Worm (Caenorhabditis elegans) whole organism, L2 larva: ENCODE measurements around the gene T27A10.2.

ENCODE experiments used
- C34F6.9 ChIP-seq: fragments of 150-350 bp; optimal IDR thresholded peaks from 2 replicates; lab custom pipeline; 2014; ENCODE audit warnings: missing biosample characterization, missing genetic modification characterization
- ama-1 ChIP-seq: fragments of 150-350 bp; optimal IDR thresholded peaks from 2 replicates; lab custom pipeline; 2018; ENCODE audit warnings: inconsistent platforms
- ceh-16 ChIP-seq: fragments of 150-350 bp; optimal IDR thresholded peaks from 2 replicates; lab custom pipeline; 2014; ENCODE audit warnings: missing biosample characterization, missing genetic modification characterization
- crh-2 ChIP-seq: sonication (generic microtip); optimal IDR thresholded peaks from 2 replicates; lab custom pipeline; 2017; ENCODE audit warnings: missing biosample characterization, missing genetic modification characterization
- dmd-4 ChIP-seq: sonication (generic microtip); optimal IDR thresholded peaks from 2 replicates; lab custom pipeline; 2017; ENCODE audit warnings: missing biosample characterization, missing genetic modification characterization
- egl-27 ChIP-seq: sonication (generic microtip); optimal IDR thresholded peaks from 3 replicates; lab custom pipeline; 2017; ENCODE audit warnings: missing biosample characterization, missing genetic modification reagents, missing genetic modification characterization
- elt-1 ChIP-seq: fragments of 150-350 bp; optimal IDR thresholded peaks from 2 replicates; lab custom pipeline; 2014; ENCODE audit warnings: missing biosample characterization, missing genetic modification characterization
- elt-3 ChIP-seq: sonication (generic microtip); optimal IDR thresholded peaks from 2 replicates; lab custom pipeline; 2017; ENCODE audit warnings: missing biosample characterization, missing genetic modification characterization
- fos-1 ChIP-seq: fragments of 150-350 bp; optimal IDR thresholded peaks from 2 replicates; lab custom pipeline; 2014; ENCODE audit warnings: missing biosample characterization, missing genetic modification characterization
- gmeb-1 ChIP-seq: fragments of 150-350 bp; optimal IDR thresholded peaks from 2 replicates; lab custom pipeline; 2014; ENCODE audit warnings: missing biosample characterization, missing genetic modification characterization
- lin-13 ChIP-seq: fragments of 150-350 bp; optimal IDR thresholded peaks from 2 replicates; lab custom pipeline; 2014; ENCODE audit warnings: missing biosample characterization, missing genetic modification reagents, missing genetic modification characterization
- lin-39 ChIP-seq: fragments of 150-350 bp; optimal IDR thresholded peaks from 2 replicates; lab custom pipeline; 2014; ENCODE audit warnings: missing biosample characterization, missing genetic modification reagents, missing genetic modification characterization
- lsy-2 ChIP-seq, 2 experiments: fragments of 150-350 bp in 1 of 2; sonication (generic microtip) in 1 of 2; optimal IDR thresholded peaks; 2 replicates each; lab custom pipeline; 2014 to 2017; ENCODE audit warnings: missing biosample characterization in 2 of 2, missing genetic modification characterization in 2 of 2
- mab-5 ChIP-seq: fragments of 150-350 bp; optimal IDR thresholded peaks from 2 replicates; lab custom pipeline; 2014; ENCODE audit warnings: missing biosample characterization, missing genetic modification characterization
- mbf-1 ChIP-seq: sonication (generic microtip); optimal IDR thresholded peaks from 2 replicates; lab custom pipeline; 2017; ENCODE audit warnings: missing biosample characterization, missing genetic modification characterization
- mdl-1 ChIP-seq, 2 experiments: fragments of 150-350 bp in 1 of 2; sonication (generic microtip) in 1 of 2; optimal IDR thresholded peaks; 2 replicates each; lab custom pipeline; 2017; ENCODE audit warnings: missing biosample characterization in 2 of 2, missing genetic modification characterization in 2 of 2
- nhr-10 ChIP-seq: sonication (generic microtip); optimal IDR thresholded peaks from 2 replicates; lab custom pipeline; 2017; ENCODE audit warnings: missing biosample characterization, missing genetic modification characterization
- nhr-129 ChIP-seq: fragments of 150-350 bp; optimal IDR thresholded peaks from 2 replicates; lab custom pipeline; 2014; ENCODE audit warnings: missing biosample characterization, missing genetic modification characterization
- nhr-21 ChIP-seq: fragments of 150-350 bp; optimal IDR thresholded peaks from 2 replicates; lab custom pipeline; 2014; ENCODE audit warnings: missing biosample characterization, missing genetic modification characterization
- nhr-23 ChIP-seq: fragments of 150-350 bp; optimal IDR thresholded peaks from 2 replicates; lab custom pipeline; 2014; ENCODE audit warnings: missing biosample characterization, missing genetic modification reagents, missing genetic modification characterization
- nhr-237 ChIP-seq: fragments of 150-350 bp; optimal IDR thresholded peaks from 2 replicates; lab custom pipeline; 2014; ENCODE audit warnings: missing biosample characterization, missing genetic modification characterization
- nhr-25 ChIP-seq: fragments of 150-350 bp; sonication (generic microtip); optimal IDR thresholded peaks from 3 replicates; lab custom pipeline; 2014; ENCODE audit warnings: missing biosample characterization, missing genetic modification characterization
- nhr-6 ChIP-seq: fragments of 150-350 bp; optimal IDR thresholded peaks from 2 replicates; lab custom pipeline; 2014; ENCODE audit warnings: missing biosample characterization, missing genetic modification characterization
- nhr-77 ChIP-seq: fragments of 150-350 bp; optimal IDR thresholded peaks from 2 replicates; lab custom pipeline; 2014; ENCODE audit warnings: missing biosample characterization, missing genetic modification characterization
- peb-1 ChIP-seq: fragments of 150-350 bp; optimal IDR thresholded peaks from 2 replicates; lab custom pipeline; 2014; ENCODE audit warnings: missing biosample characterization, missing genetic modification characterization
- sem-4 ChIP-seq: fragments of 150-350 bp; optimal IDR thresholded peaks from 2 replicates; lab custom pipeline; 2014; ENCODE audit warnings: missing biosample characterization, missing genetic modification reagents, missing genetic modification characterization
- skn-1 ChIP-seq: sonication (generic microtip); optimal IDR thresholded peaks from 2 replicates; lab custom pipeline; 2017; ENCODE audit warnings: missing biosample characterization, missing genetic modification characterization
- sma-3 ChIP-seq: sonication (generic microtip); optimal IDR thresholded peaks from 2 replicates; lab custom pipeline; 2016; ENCODE audit warnings: missing genetic modification reagents, missing genetic modification characterization, missing compliant biosample characterization
- sma-9 ChIP-seq, 2 experiments: fragments of 150-350 bp in 1 of 2; sonication (generic microtip) in 1 of 2; optimal IDR thresholded peaks; 2 replicates each; lab custom pipeline; 2014 to 2016; ENCODE audit warnings: missing genetic modification characterization in 2 of 2, mild to moderate bottlenecking in 1 of 2, missing biosample characterization in 1 of 2, missing compliant biosample characterization in 1 of 2, missing genetic modification reagents in 1 of 2, moderate library complexity in 1 of 2
- unc-39 ChIP-seq: fragments of 150-350 bp; optimal IDR thresholded peaks from 2 replicates; lab custom pipeline; 2014; ENCODE audit warnings: missing biosample characterization, missing genetic modification characterization
- unc-62 ChIP-seq: fragments of 150-350 bp; optimal IDR thresholded peaks from 2 replicates; lab custom pipeline; 2014; ENCODE audit warnings: missing biosample characterization, missing genetic modification reagents, missing genetic modification characterization
- zag-1 ChIP-seq: fragments of 150-350 bp; optimal IDR thresholded peaks from 2 replicates; lab custom pipeline; 2014; ENCODE audit warnings: missing biosample characterization, missing genetic modification characterization
- ztf-4 ChIP-seq: fragments of 150-350 bp; optimal IDR thresholded peaks from 2 replicates; lab custom pipeline; 2014; ENCODE audit warnings: missing biosample characterization, missing genetic modification characterization

T27A10.2 gene

ce11 chrX:3555930-3556329 lies 29.8 kb upstream of the T27A10.2 start:
- TF ChIP-seq crh-2 (peak; percentile 3), sma-9 (GFP tag; optimal IDR thresholded peaks at IDR 0.05; lab: Kevin White, UChicago) (peak; percentile 31), sma-9 (tag; optimal IDR thresholded peaks at IDR 0.05; lab: Kevin White, UChicago) (no peak), nhr-129 (tag; lab: Kevin White, UChicago) (no peak), fos-1 (tag; lab: Kevin White, UChicago) (peak; percentile 60)

- TF ChIP-seq nhr-237 (tag; lab: Kevin White, UChicago) (no peak), sem-4 (tag; lab: Kevin White, UChicago) (no peak), elt-3 (tag; lab: Kevin White, UChicago) (no peak), lin-39 (tag; lab: Kevin White, UChicago) (no peak), ceh-16 (tag; lab: Kevin White, UChicago) (no peak), nhr-23 (tag; lab: Kevin White, UChicago) (no peak), fos-1 (tag; lab: Kevin White, UChicago) (no peak), skn-1 (no peak), mbf-1 (no peak), ama-1 (lab: Kevin White, UChicago) (no peak), dmd-4 (tag; lab: Kevin White, UChicago) (no peak), mab-5 (tag; lab: Kevin White, UChicago) (no peak), gmeb-1 (tag; lab: Kevin White, UChicago) (no peak), zag-1 (no peak), nhr-77 (no peak), unc-62 (GFP tag; lab: Kevin White, UChicago) (no peak), mdl-1 (tag; optimal IDR thresholded peaks at IDR 0.05; lab: Kevin White, UChicago) (no peak), nhr-10 (tag; lab: Kevin White, UChicago) (no peak), nhr-21 (tag; lab: Kevin White, UChicago) (no peak)
These were observed 21.9 kb upstream of the T27A10.2 start, which contains the start of gene vit-4 for ce11 chrX:3563903-3564302. vit-4 (minus strand) TSS chrX:3563965.

ce11 chrX:3566856-3567255 lies 18.9 kb upstream of the T27A10.2 start:
- no peak for TF ChIP-seq egl-27 (tag; lab: Kevin White, UChicago)

- TF ChIP-seq nhr-25 = no peak
These were observed 13.3 kb upstream of the T27A10.2 start, which contains the start of gene vit-3 for ce11 chrX:3572490-3572889. vit-3 (minus strand) TSS chrX:3572549.

- no peak for TF ChIP-seq nhr-77
- no peak for TF ChIP-seq nhr-6 (tag; lab: Kevin White, UChicago)
- no peak for TF ChIP-seq egl-27 (tag; lab: Kevin White, UChicago)
- no peak for TF ChIP-seq nhr-25
- no peak for TF ChIP-seq crh-2
- no peak for TF ChIP-seq C34F6.9
- no peak for TF ChIP-seq lsy-2 (tag; optimal IDR thresholded peaks at IDR 0.05; lab: Kevin White, UChicago)
- TF ChIP-seq lin-13 (GFP tag; lab: Kevin White, UChicago) = no peak
- no peak for TF ChIP-seq skn-1
- no peak for TF ChIP-seq sma-3 (GFP tag; lab: Kevin White, UChicago)
- no peak for TF ChIP-seq dmd-4 (tag; lab: Kevin White, UChicago)
- TF ChIP-seq nhr-21 (tag; lab: Kevin White, UChicago) = no peak
- TF ChIP-seq elt-3 (tag; lab: Kevin White, UChicago) = no peak
- TF ChIP-seq ama-1 (lab: Kevin White, UChicago) = no peak
- TF ChIP-seq nhr-129 (tag; lab: Kevin White, UChicago) = no peak
- TF ChIP-seq ztf-4 (tag; lab: Kevin White, UChicago) = no peak
- TF ChIP-seq sem-4 (tag; lab: Kevin White, UChicago) = no peak
- no peak for TF ChIP-seq fos-1 (tag; lab: Kevin White, UChicago)
- no peak for TF ChIP-seq gmeb-1 (tag; lab: Kevin White, UChicago)
- TF ChIP-seq unc-39 (tag; lab: Kevin White, UChicago) = no peak
These were observed 12.3 kb upstream of the T27A10.2 start, which contains the start of gene T27A10.5 for ce11 chrX:3573482-3573881. T27A10.5 (minus strand) TSS chrX:3573582.

ce11 chrX:3576239-3576638 lies 9.5 kb upstream of the T27A10.2 start, which contains the start of gene ckc-1:
ckc-1 (plus strand) TSS chrX:3576606.
- peak; percentile 27 for TF ChIP-seq sma-9 (GFP tag; optimal IDR thresholded peaks at IDR 0.05; lab: Kevin White, UChicago)
- no peak for TF ChIP-seq sma-9 (tag; optimal IDR thresholded peaks at IDR 0.05; lab: Kevin White, UChicago)
- no peak for TF ChIP-seq dmd-4 (tag; lab: Kevin White, UChicago)
- TF ChIP-seq crh-2 = peak; percentile 55
- no peak for TF ChIP-seq peb-1 (tag; lab: Kevin White, UChicago)
- TF ChIP-seq gmeb-1 (tag; lab: Kevin White, UChicago) = peak; percentile 37
- peak; percentile 98 for TF ChIP-seq fos-1 (tag; lab: Kevin White, UChicago)
- TF ChIP-seq elt-1 (tag; lab: Kevin White, UChicago) = no peak
